Fruit fly (Drosophila melanogaster) whole organism, embryonic: ENCODE results near the gene CG7430.

Experiments used
- Bdp1 ChIP-seq: fragments of 200-800 bp; sonication (Bioruptor generic); optimal IDR thresholded peaks from 3 replicates; lab custom pipeline; 2016; ENCODE audit warnings: missing biosample characterization, missing genetic modification characterization
- Blimp-1 ChIP-seq: fragments of 200-800 bp; sonication (Bioruptor generic); optimal IDR thresholded peaks from 3 replicates; lab custom pipeline; 2018; ENCODE audit warnings: missing biosample characterization, missing genetic modification characterization, mild to moderate bottlenecking, moderate library complexity, missing genetic modification reagents
- BtbVII ChIP-seq: fragments of 200-800 bp; sonication (Bioruptor generic); optimal IDR thresholded peaks from 3 replicates; lab custom pipeline; 2017; ENCODE audit warnings: missing biosample characterization, mild to moderate bottlenecking, missing genetic modification characterization
- CG10274 ChIP-seq: fragments of 200-800 bp; sonication (Bioruptor generic); optimal IDR thresholded peaks from 3 replicates; lab custom pipeline; 2017; ENCODE audit warnings: missing biosample characterization, mild to moderate bottlenecking, missing genetic modification characterization
- CG10431 ChIP-seq: fragments of 200-800 bp; sonication (Bioruptor generic); optimal IDR thresholded peaks from 3 replicates; lab custom pipeline; 2018; ENCODE audit warnings: missing biosample characterization, mild to moderate bottlenecking, missing genetic modification characterization
- CG10462 ChIP-seq: fragments of 200-800 bp; sonication (Bioruptor generic); optimal IDR thresholded peaks from 2 replicates; lab custom pipeline; 2016; ENCODE audit warnings: missing biosample characterization, missing genetic modification characterization
- CG11504 ChIP-seq: fragments of 200-800 bp; sonication (Bioruptor generic); optimal IDR thresholded peaks from 3 replicates; lab custom pipeline; 2019; ENCODE audit warnings: missing biosample characterization, mild to moderate bottlenecking, missing genetic modification characterization, moderate library complexity
- CG11696 ChIP-seq: fragments of 200-800 bp; sonication (Bioruptor generic); IDR thresholded peaks from 2 replicates; pipeline ENCODE4 v1.3.6; 2022; ENCODE audit warnings: missing biosample characterization, missing genetic modification characterization
- CG12219 ChIP-seq: fragments of 200-800 bp; sonication (Bioruptor generic); optimal IDR thresholded peaks from 3 replicates; lab custom pipeline; 2018; ENCODE audit warnings: missing biosample characterization, mild to moderate bottlenecking, missing genetic modification characterization
- CG12236 ChIP-seq: fragments of 200-800 bp; sonication (Bioruptor generic); optimal IDR thresholded peaks from 2 replicates; lab custom pipeline; 2016; ENCODE audit warnings: missing biosample characterization, missing genetic modification characterization
- CG12942 ChIP-seq: fragments of 200-800 bp; sonication (Bioruptor generic); optimal IDR thresholded peaks from 3 replicates; lab custom pipeline; 2016; ENCODE audit warnings: missing biosample characterization, missing genetic modification characterization
- CG15269 ChIP-seq: fragments of 200-800 bp; sonication (Bioruptor generic); optimal IDR thresholded peaks from 2 replicates; lab custom pipeline; 2018; ENCODE audit warnings: missing biosample characterization, mild to moderate bottlenecking, missing genetic modification characterization, moderate library complexity
- CG15696 ChIP-seq: fragments of 200-800 bp; sonication (Bioruptor generic); optimal IDR thresholded peaks from 2 replicates; lab custom pipeline; 2019; ENCODE audit warnings: missing biosample characterization, mild to moderate bottlenecking, missing genetic modification characterization, moderate library complexity
- CG16813 ChIP-seq: fragments of 200-800 bp; sonication (Bioruptor generic); IDR thresholded peaks from 3 replicates; pipeline ENCODE4 v1.3.6; 2022; ENCODE audit warnings: missing biosample characterization, missing genetic modification characterization; ENCODE audit not compliant: partially characterized antibody
- CG2678 ChIP-seq: fragments of 200-800 bp; sonication (Bioruptor generic); optimal IDR thresholded peaks from 3 replicates; lab custom pipeline; 2019; ENCODE audit warnings: missing biosample characterization, mild to moderate bottlenecking, missing genetic modification characterization, moderate library complexity
- CG34376 ChIP-seq: fragments of 200-800 bp; sonication (Bioruptor generic); optimal IDR thresholded peaks from 2 replicates; lab custom pipeline; 2018; ENCODE audit warnings: missing biosample characterization, mild to moderate bottlenecking, missing genetic modification characterization
- CG4730 ChIP-seq: fragments of 200-800 bp; sonication (Bioruptor generic); IDR thresholded peaks from 2 replicates; pipeline ENCODE4 v1.3.6; 2022; ENCODE audit warnings: missing biosample characterization, missing genetic modification characterization
- CG6683 ChIP-seq: fragments of 200-800 bp; sonication (Bioruptor generic); optimal IDR thresholded peaks from 2 replicates; lab custom pipeline; 2017; ENCODE audit warnings: missing biosample characterization, mild to moderate bottlenecking, missing genetic modification characterization, missing genetic modification reagents
- CG8765 ChIP-seq: fragments of 200-800 bp; sonication (Bioruptor generic); IDR thresholded peaks from 2 replicates; pipeline ENCODE4 v1.3.6; 2022; ENCODE audit warnings: missing biosample characterization, missing genetic modification characterization
- CG9437 ChIP-seq: fragments of 200-800 bp; sonication (Bioruptor generic); optimal IDR thresholded peaks from 2 replicates; lab custom pipeline; 2018; ENCODE audit warnings: missing biosample characterization, mild to moderate bottlenecking, missing genetic modification characterization
- CG9797 ChIP-seq: fragments of 200-800 bp; sonication (Bioruptor generic); optimal IDR thresholded peaks from 3 replicates; lab custom pipeline; 2018; ENCODE audit warnings: missing biosample characterization, mild to moderate bottlenecking, missing genetic modification characterization
- Dek ChIP-seq: fragments of 200-800 bp; sonication (Bioruptor generic); optimal IDR thresholded peaks from 3 replicates; lab custom pipeline; 2019; ENCODE audit warnings: missing biosample characterization, mild to moderate bottlenecking, missing genetic modification characterization, moderate library complexity
- Hey ChIP-seq: fragments of 200-800 bp; sonication (Bioruptor generic); optimal IDR thresholded peaks from 3 replicates; lab custom pipeline; 2018; ENCODE audit warnings: missing biosample characterization, mild to moderate bottlenecking, missing genetic modification characterization
- Kr ChIP-seq: fragments of 200-800 bp; sonication (Bioruptor generic); optimal IDR thresholded peaks from 2 replicates; lab custom pipeline; 2017; ENCODE audit warnings: missing biosample characterization, mild to moderate bottlenecking, missing genetic modification characterization
- Lim3 ChIP-seq: fragments of 200-800 bp; sonication (Bioruptor generic); IDR thresholded peaks from 2 replicates; pipeline ENCODE4 v1.3.6; 2022; ENCODE audit warnings: missing biosample characterization, missing genetic modification characterization
- NC2β ChIP-seq: fragments of 200-800 bp; sonication (Bioruptor generic); optimal IDR thresholded peaks from 2 replicates; lab custom pipeline; 2016; ENCODE audit warnings: missing biosample characterization, missing genetic modification characterization
- Pdp1 ChIP-seq, 2 experiments: fragments of 200-800 bp; sonication (Bioruptor generic); optimal IDR thresholded peaks; 3 replicates each; lab custom pipeline; 2016; ENCODE audit warnings: missing biosample characterization in 2 of 2, missing genetic modification characterization in 2 of 2, mild to moderate bottlenecking in 1 of 2, moderate library complexity in 1 of 2
- Ravus ChIP-seq: fragments of 200-800 bp; sonication (Bioruptor generic); IDR thresholded peaks from 2 replicates; pipeline ENCODE4 v1.3.6; 2022; ENCODE audit warnings: missing biosample characterization, missing genetic modification characterization
- Ssrp ChIP-seq: fragments of 200-800 bp; sonication (Bioruptor generic); optimal IDR thresholded peaks from 2 replicates; lab custom pipeline; 2018; ENCODE audit warnings: missing biosample characterization, mild to moderate bottlenecking, missing genetic modification characterization, moderate library complexity
- abd-A ChIP-seq: fragments of 200-800 bp; sonication (Bioruptor generic); optimal IDR thresholded peaks from 3 replicates; lab custom pipeline; 2019; ENCODE audit warnings: missing biosample characterization, mild to moderate bottlenecking, missing genetic modification characterization, moderate library complexity
- amos ChIP-seq: fragments of 200-800 bp; sonication (Bioruptor generic); IDR thresholded peaks from 2 replicates; pipeline ENCODE4 v1.3.6; 2022; ENCODE audit warnings: missing biosample characterization, missing genetic modification characterization; ENCODE audit not compliant: partially characterized antibody
- bcd ChIP-seq: fragments of 200-800 bp; sonication (Bioruptor generic); optimal IDR thresholded peaks from 2 replicates; lab custom pipeline; 2017; ENCODE audit warnings: missing biosample characterization, mild to moderate bottlenecking, missing genetic modification characterization
- cato ChIP-seq: fragments of 200-800 bp; sonication (Bioruptor generic); optimal IDR thresholded peaks from 2 replicates; lab custom pipeline; 2016; ENCODE audit warnings: missing biosample characterization, missing genetic modification characterization, borderline replicate concordance
- chm ChIP-seq: fragments of 200-800 bp; sonication (Bioruptor generic); IDR thresholded peaks from 2 replicates; pipeline ENCODE4 v1.3.6; 2022; ENCODE audit warnings: missing biosample characterization, missing genetic modification characterization
- ci ChIP-seq: fragments of 200-800 bp; sonication (Bioruptor generic); IDR thresholded peaks from 3 replicates; pipeline ENCODE4 v1.3.6; 2022; ENCODE audit warnings: missing biosample characterization, missing genetic modification characterization
- croc ChIP-seq: fragments of 200-800 bp; sonication (Bioruptor generic); conservative IDR thresholded peaks from 3 replicates; pipeline ENCODE4 v1.3.6; 2022; ENCODE audit warnings: missing biosample characterization, missing genetic modification characterization
- cwo ChIP-seq: fragments of 200-800 bp; sonication (Bioruptor generic); optimal IDR thresholded peaks from 3 replicates; lab custom pipeline; 2017; ENCODE audit warnings: missing biosample characterization, missing genetic modification characterization, mild to moderate bottlenecking, moderate library complexity, missing genetic modification reagents
- dati ChIP-seq: fragments of 200-800 bp; sonication (Bioruptor generic); IDR thresholded peaks from 2 replicates; pipeline ENCODE4 v1.3.6; 2022; ENCODE audit warnings: missing biosample characterization, missing genetic modification characterization
- her ChIP-seq: fragments of 200-800 bp; sonication (Bioruptor generic); optimal IDR thresholded peaks from 2 replicates; lab custom pipeline; 2016; ENCODE audit warnings: missing biosample characterization, missing genetic modification characterization
- hkb ChIP-seq, 2 experiments: fragments of 200-800 bp in 1 of 2; fragments of >200 bp in 1 of 2; sonication (Bioruptor generic) in 1 of 2; IDR thresholded peaks in 1 of 2; optimal IDR thresholded peaks in 1 of 2; 2 replicates each; pipeline versions ENCODE4 v1.3.6 to Lab custom; 2017 to 2022; ENCODE audit warnings: missing biosample characterization in 1 of 2, missing genetic modification characterization in 1 of 2
- hth ChIP-seq: fragments of >200 bp; optimal IDR thresholded peaks from 2 replicates; lab custom pipeline; 2017; ENCODE audit warnings: inconsistent platforms
- lmd ChIP-seq: fragments of 200-800 bp; sonication (Bioruptor generic); IDR thresholded peaks from 2 replicates; pipeline ENCODE4 v1.3.6; 2022; ENCODE audit warnings: missing biosample characterization, missing genetic modification characterization
- maf-S ChIP-seq: fragments of 200-800 bp; sonication (Bioruptor generic); optimal IDR thresholded peaks from 2 replicates; lab custom pipeline; 2016; ENCODE audit warnings: missing biosample characterization, missing genetic modification characterization
- pfk ChIP-seq: fragments of 200-800 bp; sonication (Bioruptor generic); optimal IDR thresholded peaks from 2 replicates; lab custom pipeline; 2018; ENCODE audit warnings: missing biosample characterization, mild to moderate bottlenecking, missing genetic modification characterization, moderate library complexity
- sens ChIP-seq: fragments of 200-800 bp; sonication (Bioruptor generic); peaks from one replicate; lab custom pipeline; 2016; ENCODE audit warnings: missing biosample characterization, missing genetic modification characterization
- ssp ChIP-seq: fragments of 200-800 bp; sonication (Bioruptor generic); IDR thresholded peaks from 2 replicates; pipeline ENCODE4 v1.3.6; 2022; ENCODE audit warnings: missing biosample characterization, missing genetic modification characterization
- wek ChIP-seq: fragments of 200-800 bp; sonication (Bioruptor generic); optimal IDR thresholded peaks from 3 replicates; lab custom pipeline; 2018; ENCODE audit warnings: missing biosample characterization, mild to moderate bottlenecking, missing genetic modification characterization, moderate library complexity
- zfh2 ChIP-seq: fragments of 200-800 bp; sonication (Bioruptor generic); optimal IDR thresholded peaks from 2 replicates; lab custom pipeline; 2016; ENCODE audit warnings: missing biosample characterization, missing genetic modification characterization

Gene CG7430

dm6 chr3L:17856655-17857479 is 10.2 kb downstream of the CG7430 start, which contains the start of gene CG5535 (continued):
- TF ChIP-seq her (GFP tag; lab: Kevin White, UChicago): peak; percentile 72
- peak; percentile 45 to 80 for TF ChIP-seq Pdp1 (GFP tag; optimal IDR thresholded peaks at IDR 0.05; lab: Kevin White, UChicago)
- no peak for TF ChIP-seq pfk (GFP tag; lab: Kevin White, UChicago)
- peak; percentile 61 for TF ChIP-seq zfh2
- TF ChIP-seq cwo (GFP tag; lab: Kevin White, UChicago): peak; percentile 69
- TF ChIP-seq CG34376: peak; percentile 49
- TF ChIP-seq CG9437 (GFP tag; lab: Kevin White, UChicago): peak; percentile 93
- TF ChIP-seq Ravus (GFP tag; lab: Robert Waterston, UW): peak; percentile 8; the same call in 1 of the 2 replicates
- peak; percentile 79 for TF ChIP-seq chm (GFP tag; lab: Robert Waterston, UW)
- no peak for TF ChIP-seq CG10274 (GFP tag; lab: Kevin White, UChicago)
- TF ChIP-seq CG15269 (tag; lab: Kevin White, UChicago): peak; percentile 84
- peak; percentile 33 for TF ChIP-seq CG6683 (GFP tag; lab: Kevin White, UChicago)
- TF ChIP-seq croc: peak; percentile 67; the same call in 1 of the 3 replicates
- TF ChIP-seq Kr (GFP tag; lab: Kevin White, UChicago): no peak
- TF ChIP-seq amos (GFP tag; lab: Robert Waterston, UW): no peak
- peak; percentile 94 for TF ChIP-seq CG2678 (tag; lab: Kevin White, UChicago)
- no peak for TF ChIP-seq Bdp1 (GFP tag; lab: Kevin White, UChicago)
- TF ChIP-seq lmd (GFP tag; lab: Robert Waterston, UW): peak; percentile 67
- TF ChIP-seq dati: 0 out of 2 replicates have a peak, but pooled peaks have one; percentile 20
- TF ChIP-seq CG12236 (GFP tag; lab: Kevin White, UChicago): no peak
- TF ChIP-seq cato: peak; percentile 69
- TF ChIP-seq CG11696: 0 out of 2 replicates have a peak, but pooled peaks have one; percentile 14
- peak; percentile 44 for TF ChIP-seq CG4730 (GFP tag; lab: Robert Waterston, UW)
- TF ChIP-seq hth (lab: Kevin White, UChicago): no peak
- TF ChIP-seq sens (GFP tag; lab: Kevin White, UChicago): peak; percentile 84
- peak; percentile 93 for TF ChIP-seq ci (GFP tag; lab: Robert Waterston, UW)
- TF ChIP-seq CG10462 (GFP tag; lab: Kevin White, UChicago): peak; percentile 64
- TF ChIP-seq CG9797 (GFP tag; lab: Kevin White, UChicago): no peak
- TF ChIP-seq abd-A: no peak
- no peak for TF ChIP-seq Lim3
- TF ChIP-seq CG12219 (GFP tag; lab: Kevin White, UChicago): peak; percentile 49
- TF ChIP-seq Dek (tag; lab: Kevin White, UChicago): peak; percentile 71
- peak; percentile 88 for TF ChIP-seq bcd (GFP tag; lab: Kevin White, UChicago)
- peak; percentile 58 for TF ChIP-seq NC2β (GFP tag; lab: Kevin White, UChicago)
- TF ChIP-seq CG11504: peak; percentile 90
- peak; percentile 34; the same call in 1 of the 2 replicates for TF ChIP-seq ssp (GFP tag; lab: Robert Waterston, UW)
- TF ChIP-seq CG10431: peak; percentile 59
- peak; percentile 87 for TF ChIP-seq Ssrp (tag; lab: Kevin White, UChicago)
- no peak for TF ChIP-seq CG16813 (GFP tag; lab: Robert Waterston, UW)
- peak; percentile 63 for TF ChIP-seq Blimp-1 (GFP tag; lab: Kevin White, UChicago)
- TF ChIP-seq maf-S (GFP tag; lab: Kevin White, UChicago): peak; percentile 42
- 0 out of 2 replicates have a peak, but pooled peaks have one; percentile 17 for TF ChIP-seq CG8765 (GFP tag; lab: Robert Waterston, UW)
- peak; percentile 37 for TF ChIP-seq CG12942 (GFP tag; lab: Kevin White, UChicago)
- TF ChIP-seq CG15696 (tag; lab: Kevin White, UChicago): peak; percentile 61
- peak; percentile 79 for TF ChIP-seq BtbVII (GFP tag; lab: Kevin White, UChicago)
- no peak for TF ChIP-seq wek (GFP tag; lab: Kevin White, UChicago)
- TF ChIP-seq Hey (tag; lab: Kevin White, UChicago): no peak
- TF ChIP-seq hkb (optimal IDR thresholded peaks at IDR 0.05; lab: Kevin White, UChicago): no peak
- peak; percentile 47; the same call in 1 of the 2 replicates for TF ChIP-seq hkb (GFP tag; IDR thresholded peaks at IDR 0.05; lab: Robert Waterston, UW)
